Worm (Caenorhabditis elegans) whole organism, L2 larva: ENCODE results near the gene R11G1.11.

Source experiments
- C34F6.9 ChIP-seq: fragments of 150-350 bp; optimal IDR thresholded peaks from 2 replicates; lab custom pipeline; 2014; ENCODE audit warnings: missing biosample characterization, missing genetic modification characterization
- F13H6.1 ChIP-seq: sonication (generic microtip); optimal IDR thresholded peaks from 2 replicates; lab custom pipeline; 2016; ENCODE audit warnings: missing genetic modification characterization, missing compliant biosample characterization
- R02D3.7 ChIP-seq: fragments of 150-350 bp; optimal IDR thresholded peaks from 2 replicates; lab custom pipeline; 2014; ENCODE audit warnings: missing biosample characterization, missing genetic modification characterization
- Y55F3AM.14 ChIP-seq: fragments of 200-800 bp; sonication (Bioruptor generic); optimal IDR thresholded peaks from 2 replicates; lab custom pipeline; 2018; ENCODE audit warnings: mild to moderate bottlenecking, missing genetic modification characterization, missing compliant biosample characterization
- alr-1 ChIP-seq: fragments of 150-350 bp; optimal IDR thresholded peaks from 2 replicates; lab custom pipeline; 2014; ENCODE audit warnings: missing biosample characterization, missing genetic modification characterization
- aly-2 ChIP-seq: fragments of 150-350 bp; optimal IDR thresholded peaks from 2 replicates; lab custom pipeline; 2014; ENCODE audit warnings: missing biosample characterization, missing genetic modification characterization
- blmp-1 ChIP-seq: sonication (generic microtip); optimal IDR thresholded peaks from 2 replicates; lab custom pipeline; 2017; ENCODE audit warnings: missing genetic modification characterization, mild to moderate bottlenecking, missing compliant biosample characterization, antibody characterized with exemption, moderate library complexity; ENCODE audit not compliant: insufficient read depth
- ceh-16 ChIP-seq: fragments of 150-350 bp; optimal IDR thresholded peaks from 2 replicates; lab custom pipeline; 2014; ENCODE audit warnings: missing biosample characterization, missing genetic modification characterization
- ceh-82 ChIP-seq: fragments of 150-350 bp; optimal IDR thresholded peaks from 2 replicates; lab custom pipeline; 2014; ENCODE audit warnings: missing biosample characterization, missing genetic modification characterization
- crh-2 ChIP-seq: sonication (generic microtip); optimal IDR thresholded peaks from 2 replicates; lab custom pipeline; 2017; ENCODE audit warnings: missing biosample characterization, missing genetic modification characterization
- dmd-4 ChIP-seq: sonication (generic microtip); optimal IDR thresholded peaks from 2 replicates; lab custom pipeline; 2017; ENCODE audit warnings: missing biosample characterization, missing genetic modification characterization
- egl-27 ChIP-seq: sonication (generic microtip); optimal IDR thresholded peaks from 3 replicates; lab custom pipeline; 2017; ENCODE audit warnings: missing biosample characterization, missing genetic modification reagents, missing genetic modification characterization
- elt-1 ChIP-seq: fragments of 150-350 bp; optimal IDR thresholded peaks from 2 replicates; lab custom pipeline; 2014; ENCODE audit warnings: missing biosample characterization, missing genetic modification characterization
- fos-1 ChIP-seq: fragments of 150-350 bp; optimal IDR thresholded peaks from 2 replicates; lab custom pipeline; 2014; ENCODE audit warnings: missing biosample characterization, missing genetic modification characterization
- gmeb-1 ChIP-seq: fragments of 150-350 bp; optimal IDR thresholded peaks from 2 replicates; lab custom pipeline; 2014; ENCODE audit warnings: missing biosample characterization, missing genetic modification characterization
- lin-11 ChIP-seq: fragments of 150-350 bp; sonication (generic microtip); optimal IDR thresholded peaks from 2 replicates; lab custom pipeline; 2014; ENCODE audit warnings: missing biosample characterization, missing genetic modification characterization, inconsistent platforms, mixed read lengths
- lin-13 ChIP-seq: fragments of 150-350 bp; optimal IDR thresholded peaks from 2 replicates; lab custom pipeline; 2014; ENCODE audit warnings: missing biosample characterization, missing genetic modification reagents, missing genetic modification characterization
- lin-39 ChIP-seq: fragments of 150-350 bp; optimal IDR thresholded peaks from 2 replicates; lab custom pipeline; 2014; ENCODE audit warnings: missing biosample characterization, missing genetic modification reagents, missing genetic modification characterization
- lsy-2 ChIP-seq, 2 experiments: fragments of 150-350 bp in 1 of 2; sonication (generic microtip) in 1 of 2; optimal IDR thresholded peaks; 2 replicates each; lab custom pipeline; 2014 to 2017; ENCODE audit warnings: missing biosample characterization in 2 of 2, missing genetic modification characterization in 2 of 2
- mab-5 ChIP-seq: fragments of 150-350 bp; optimal IDR thresholded peaks from 2 replicates; lab custom pipeline; 2014; ENCODE audit warnings: missing biosample characterization, missing genetic modification characterization
- mbf-1 ChIP-seq: sonication (generic microtip); optimal IDR thresholded peaks from 2 replicates; lab custom pipeline; 2017; ENCODE audit warnings: missing biosample characterization, missing genetic modification characterization
- mdl-1 ChIP-seq, 2 experiments: fragments of 150-350 bp in 1 of 2; sonication (generic microtip) in 1 of 2; optimal IDR thresholded peaks; 2 replicates each; lab custom pipeline; 2017; ENCODE audit warnings: missing biosample characterization in 2 of 2, missing genetic modification characterization in 2 of 2
- nhr-10 ChIP-seq: sonication (generic microtip); optimal IDR thresholded peaks from 2 replicates; lab custom pipeline; 2017; ENCODE audit warnings: missing biosample characterization, missing genetic modification characterization
- nhr-11 ChIP-seq: fragments of 150-350 bp; optimal IDR thresholded peaks from 2 replicates; lab custom pipeline; 2014; ENCODE audit warnings: missing biosample characterization, missing genetic modification characterization
- nhr-12 ChIP-seq: fragments of 150-350 bp; optimal IDR thresholded peaks from 2 replicates; lab custom pipeline; 2014; ENCODE audit warnings: missing biosample characterization, missing genetic modification characterization
- nhr-129 ChIP-seq: fragments of 150-350 bp; optimal IDR thresholded peaks from 2 replicates; lab custom pipeline; 2014; ENCODE audit warnings: missing biosample characterization, missing genetic modification characterization
- nhr-21 ChIP-seq: fragments of 150-350 bp; optimal IDR thresholded peaks from 2 replicates; lab custom pipeline; 2014; ENCODE audit warnings: missing biosample characterization, missing genetic modification characterization
- nhr-23 ChIP-seq: fragments of 150-350 bp; optimal IDR thresholded peaks from 2 replicates; lab custom pipeline; 2014; ENCODE audit warnings: missing biosample characterization, missing genetic modification reagents, missing genetic modification characterization
- nhr-237 ChIP-seq: fragments of 150-350 bp; optimal IDR thresholded peaks from 2 replicates; lab custom pipeline; 2014; ENCODE audit warnings: missing biosample characterization, missing genetic modification characterization
- nhr-25 ChIP-seq: fragments of 150-350 bp; sonication (generic microtip); optimal IDR thresholded peaks from 3 replicates; lab custom pipeline; 2014; ENCODE audit warnings: missing biosample characterization, missing genetic modification characterization
- nhr-6 ChIP-seq: fragments of 150-350 bp; optimal IDR thresholded peaks from 2 replicates; lab custom pipeline; 2014; ENCODE audit warnings: missing biosample characterization, missing genetic modification characterization
- nhr-77 ChIP-seq: fragments of 150-350 bp; optimal IDR thresholded peaks from 2 replicates; lab custom pipeline; 2014; ENCODE audit warnings: missing biosample characterization, missing genetic modification characterization
- peb-1 ChIP-seq: fragments of 150-350 bp; optimal IDR thresholded peaks from 2 replicates; lab custom pipeline; 2014; ENCODE audit warnings: missing biosample characterization, missing genetic modification characterization
- sem-4 ChIP-seq: fragments of 150-350 bp; optimal IDR thresholded peaks from 2 replicates; lab custom pipeline; 2014; ENCODE audit warnings: missing biosample characterization, missing genetic modification reagents, missing genetic modification characterization
- skn-1 ChIP-seq: sonication (generic microtip); optimal IDR thresholded peaks from 2 replicates; lab custom pipeline; 2017; ENCODE audit warnings: missing biosample characterization, missing genetic modification characterization
- sma-3 ChIP-seq: sonication (generic microtip); optimal IDR thresholded peaks from 2 replicates; lab custom pipeline; 2016; ENCODE audit warnings: missing genetic modification reagents, missing genetic modification characterization, missing compliant biosample characterization
- sma-9 ChIP-seq, 2 experiments: fragments of 150-350 bp in 1 of 2; sonication (generic microtip) in 1 of 2; optimal IDR thresholded peaks; 2 replicates each; lab custom pipeline; 2014 to 2016; ENCODE audit warnings: missing genetic modification characterization in 2 of 2, mild to moderate bottlenecking in 1 of 2, missing biosample characterization in 1 of 2, missing compliant biosample characterization in 1 of 2, missing genetic modification reagents in 1 of 2, moderate library complexity in 1 of 2
- snpc-4 ChIP-seq: fragments of 150-350 bp; optimal IDR thresholded peaks from 2 replicates; lab custom pipeline; 2014; ENCODE audit warnings: missing biosample characterization, missing genetic modification characterization
- unc-39 ChIP-seq: fragments of 150-350 bp; optimal IDR thresholded peaks from 2 replicates; lab custom pipeline; 2014; ENCODE audit warnings: missing biosample characterization, missing genetic modification characterization
- unc-55 ChIP-seq: fragments of 150-350 bp; sonication (generic microtip); optimal IDR thresholded peaks from 3 replicates; lab custom pipeline; 2014; ENCODE audit warnings: missing biosample characterization, missing genetic modification reagents, missing genetic modification characterization
- unc-62 ChIP-seq: fragments of 150-350 bp; optimal IDR thresholded peaks from 2 replicates; lab custom pipeline; 2014; ENCODE audit warnings: missing biosample characterization, missing genetic modification reagents, missing genetic modification characterization
- zag-1 ChIP-seq: fragments of 150-350 bp; optimal IDR thresholded peaks from 2 replicates; lab custom pipeline; 2014; ENCODE audit warnings: missing biosample characterization, missing genetic modification characterization
- ztf-11 ChIP-seq: sonication (generic microtip); optimal IDR thresholded peaks from 2 replicates; lab custom pipeline; 2017; ENCODE audit warnings: missing biosample characterization, missing genetic modification characterization
- ztf-4 ChIP-seq: fragments of 150-350 bp; optimal IDR thresholded peaks from 2 replicates; lab custom pipeline; 2014; ENCODE audit warnings: missing biosample characterization, missing genetic modification characterization

Gene R11G1.11

ce11 chrX:3654623-3655022 is at the start of gene R11G1.11:
R11G1.11 (plus strand) TSS chrX:3654923.
- TF ChIP-seq peb-1 (tag; lab: Kevin White, UChicago) (no peak), nhr-12 (tag; lab: Kevin White, UChicago) (no peak), egl-27 (no peak), zag-1 (tag; lab: Kevin White, UChicago) (no peak), R02D3.7 (tag; lab: Kevin White, UChicago) (no peak), fos-1 (tag; lab: Kevin White, UChicago) (no peak), nhr-6 (tag; lab: Kevin White, UChicago) (no peak), lin-11 (tag; lab: Kevin White, UChicago) (no peak), nhr-10 (no peak), mab-5 (tag; lab: Kevin White, UChicago) (no peak), nhr-25 (tag; lab: Kevin White, UChicago) (no peak), sma-9 (GFP tag; optimal IDR thresholded peaks at IDR 0.05; lab: Kevin White, UChicago) (no peak), sma-9 (tag; optimal IDR thresholded peaks at IDR 0.05; lab: Kevin White, UChicago) (no peak), unc-62 (GFP tag; lab: Kevin White, UChicago) (no peak), skn-1 (tag; lab: Kevin White, UChicago) (no peak), nhr-237 (tag; lab: Kevin White, UChicago) (no peak), unc-55 (GFP tag; lab: Kevin White, UChicago) (no peak)

- TF ChIP-seq nhr-10 (no peak), zag-1 (tag; lab: Kevin White, UChicago) (peak; percentile 76), lsy-2 (tag; optimal IDR thresholded peaks at IDR 0.05; lab: Kevin White, UChicago) (peak; percentile 28 to 73), nhr-11 (tag; lab: Kevin White, UChicago) (no peak), snpc-4 (peak; percentile 49), alr-1 (tag; lab: Kevin White, UChicago) (no peak), aly-2 (tag; lab: Kevin White, UChicago) (no peak), Y55F3AM.14 (no peak), nhr-129 (tag; lab: Kevin White, UChicago) (peak; percentile 86), sma-3 (GFP tag; lab: Kevin White, UChicago) (peak; percentile 47), ztf-11 (tag; lab: Kevin White, UChicago) (no peak), lin-39 (tag; lab: Kevin White, UChicago) (no peak), nhr-6 (tag; lab: Kevin White, UChicago) (no peak), blmp-1 (tag; lab: Kevin White, UChicago) (no peak), sem-4 (tag; lab: Kevin White, UChicago) (peak; percentile 53), nhr-25 (tag; lab: Kevin White, UChicago) (no peak), fos-1 (tag; lab: Kevin White, UChicago) (peak; percentile 99), ceh-16 (tag; lab: Kevin White, UChicago) (no peak), mbf-1 (tag; lab: Kevin White, UChicago) (no peak), lin-11 (tag; lab: Kevin White, UChicago) (peak; percentile 50), ceh-82 (no peak), nhr-12 (tag; lab: Kevin White, UChicago) (no peak), skn-1 (tag; lab: Kevin White, UChicago) (peak; percentile 19), elt-1 (tag; lab: Kevin White, UChicago) (no peak), sma-9 (GFP tag; optimal IDR thresholded peaks at IDR 0.05; lab: Kevin White, UChicago) (peak; percentile 59), sma-9 (tag; optimal IDR thresholded peaks at IDR 0.05; lab: Kevin White, UChicago) (no peak), unc-55 (GFP tag; lab: Kevin White, UChicago) (peak; percentile 86), C34F6.9 (tag; lab: Kevin White, UChicago) (peak; percentile 84), gmeb-1 (peak; percentile 55), nhr-23 (tag; lab: Kevin White, UChicago) (no peak), dmd-4 (tag; lab: Kevin White, UChicago) (no peak), ztf-4 (tag; lab: Kevin White, UChicago) (peak; percentile 24), unc-62 (GFP tag; lab: Kevin White, UChicago) (no peak), nhr-21 (tag; lab: Kevin White, UChicago) (peak; percentile 25), lin-13 (GFP tag; lab: Kevin White, UChicago) (peak; percentile 38), crh-2 (tag; lab: Kevin White, UChicago) (peak; percentile 87), mab-5 (tag; lab: Kevin White, UChicago) (peak; percentile 84), peb-1 (tag; lab: Kevin White, UChicago) (peak; percentile 20), mdl-1 (tag; optimal IDR thresholded peaks at IDR 0.05; lab: Kevin White, UChicago) (peak in 1 of 2 experiments; percentile 22), nhr-77 (peak; percentile 47), unc-39 (no peak), F13H6.1 (tag; lab: Kevin White, UChicago) (peak; percentile 62), egl-27 (no peak)
These were observed 49.0 kb upstream of the R11G1.11 start, which contains the start of gene C18B2.4 for ce11 chrX:3605727-3606126. C18B2.4 (minus strand) TSS chrX:3605741.
